Worm (Caenorhabditis elegans) whole organism, L4 larva: ENCODE data around the gene ampd-1.

Experiments used
- F10B5.3 ChIP-seq: sonication (generic microtip); optimal IDR thresholded peaks from 2 replicates; lab custom pipeline; 2016; ENCODE audit warnings: mild to moderate bottlenecking, missing genetic modification characterization, missing compliant biosample characterization
- F37D6.2 ChIP-seq: sonication (generic microtip); optimal IDR thresholded peaks from 2 replicates; lab custom pipeline; 2016; ENCODE audit warnings: mild to moderate bottlenecking, missing genetic modification characterization, missing compliant biosample characterization
- F44E2.7 ChIP-seq: fragments of 200-800 bp; sonication (Bioruptor generic); IDR thresholded peaks from 2 replicates; pipeline ENCODE4 v2.1.2; 2022; ENCODE audit warnings: missing genetic modification characterization, missing compliant biosample characterization
- F49E8.2 ChIP-seq: sonication (generic microtip); optimal IDR thresholded peaks from 2 replicates; lab custom pipeline; 2016; ENCODE audit warnings: missing compliant biosample characterization, mild to moderate bottlenecking, missing genetic modification characterization, borderline replicate concordance
- T20F7.1 ChIP-seq: fragments of 200-800 bp; sonication (Bioruptor generic); optimal IDR thresholded peaks from 2 replicates; lab custom pipeline; 2018; ENCODE audit warnings: mild to moderate bottlenecking, missing genetic modification characterization, missing compliant biosample characterization
- T26A8.4 ChIP-seq: fragments of 200-800 bp; sonication (Bioruptor generic); IDR thresholded peaks from 2 replicates; pipeline ENCODE4 v1.3.6; 2022; ENCODE audit warnings: missing genetic modification characterization, missing compliant biosample characterization
- Y105C5A.15 ChIP-seq: fragments of 200-800 bp; sonication (Bioruptor generic); IDR thresholded peaks from 2 replicates; pipeline ENCODE4 v1.3.6; 2022; ENCODE audit warnings: missing genetic modification characterization, missing compliant biosample characterization
- Y75B8A.6 ChIP-seq: fragments of 200-800 bp; sonication (Bioruptor generic); IDR thresholded peaks from 2 replicates; pipeline ENCODE4 v1.3.6; 2022; ENCODE audit warnings: missing genetic modification reagents, missing genetic modification characterization, missing compliant biosample characterization
- ZK337.2 ChIP-seq: fragments of 200-800 bp; sonication (Bioruptor generic); IDR thresholded peaks from 2 replicates; pipeline ENCODE4 v1.3.6; 2022; ENCODE audit warnings: missing genetic modification reagents, missing genetic modification characterization, missing compliant biosample characterization
- aha-1 ChIP-seq: fragments of 150-350 bp; peaks from one replicate; lab custom pipeline; 2014; ENCODE audit warnings: missing biosample characterization, missing genetic modification characterization
- arid-1 ChIP-seq: fragments of 200-800 bp; sonication (Bioruptor generic); conservative IDR thresholded peaks from 2 replicates; pipeline ENCODE4 v1.3.6; 2022; ENCODE audit warnings: missing genetic modification reagents, missing genetic modification characterization, missing compliant biosample characterization
- attf-4 ChIP-seq: sonication (generic microtip); optimal IDR thresholded peaks from 3 replicates; lab custom pipeline; 2017; ENCODE audit warnings: missing biosample characterization, missing genetic modification characterization
- ceh-44 ChIP-seq: fragments of 200-800 bp; sonication (Bioruptor generic); IDR thresholded peaks from 2 replicates; pipeline ENCODE4 v1.3.6; 2022; ENCODE audit warnings: missing genetic modification reagents, missing genetic modification characterization, missing compliant biosample characterization
- daf-19 ChIP-seq: fragments of 200-800 bp; sonication (Bioruptor generic); conservative IDR thresholded peaks from 2 replicates; pipeline ENCODE4 v1.3.6; 2022; ENCODE audit warnings: missing genetic modification characterization, missing compliant biosample characterization
- dmd-6 ChIP-seq: fragments of 200-800 bp; sonication (Bioruptor generic); IDR thresholded peaks from 2 replicates; pipeline ENCODE4 v1.3.6; 2022; ENCODE audit warnings: missing genetic modification reagents, missing genetic modification characterization, missing compliant biosample characterization
- dve-1 ChIP-seq: sonication (generic microtip); optimal IDR thresholded peaks from 2 replicates; lab custom pipeline; 2017; ENCODE audit warnings: antibody characterized with exemption, mild to moderate bottlenecking, missing genetic modification characterization, missing compliant biosample characterization; ENCODE audit not compliant: insufficient read depth
- egl-27 ChIP-seq: sonication (generic microtip); optimal IDR thresholded peaks from 3 replicates; lab custom pipeline; 2017; ENCODE audit warnings: missing biosample characterization, missing genetic modification reagents, missing genetic modification characterization
- egl-43 ChIP-seq: fragments of 200-800 bp; sonication (Bioruptor generic); IDR thresholded peaks from 2 replicates; pipeline ENCODE4 v1.3.6; 2022; ENCODE audit warnings: missing genetic modification reagents, missing genetic modification characterization, missing compliant biosample characterization
- fkh-10 ChIP-seq: fragments of 150-350 bp; optimal IDR thresholded peaks from 2 replicates; lab custom pipeline; 2014; ENCODE audit warnings: missing biosample characterization, missing genetic modification reagents, missing genetic modification characterization
- hif-1 ChIP-seq, 2 experiments: sonication (generic microtip); optimal IDR thresholded peaks; 2 replicates each; lab custom pipeline; 2016 to 2017; ENCODE audit warnings: missing compliant biosample characterization in 2 of 2, missing genetic modification characterization in 2 of 2, missing genetic modification reagents in 2 of 2, missing genotype in 2 of 2, mild to moderate bottlenecking in 1 of 2
- lin-1 ChIP-seq: fragments of 200-800 bp; sonication (Bioruptor generic); IDR thresholded peaks from 2 replicates; pipeline ENCODE4 v1.3.6; 2022; ENCODE audit warnings: missing genetic modification reagents, missing genetic modification characterization, missing compliant biosample characterization
- lsy-2 ChIP-seq, 2 experiments: fragments of 150-350 bp in 1 of 2; sonication (generic microtip) in 1 of 2; optimal IDR thresholded peaks; 2 replicates each; lab custom pipeline; 2014 to 2017; ENCODE audit warnings: missing biosample characterization in 2 of 2, missing genetic modification characterization in 2 of 2
- mdl-1 ChIP-seq, 2 experiments: fragments of 150-350 bp in 1 of 2; sonication (generic microtip) in 1 of 2; optimal IDR thresholded peaks; 2 replicates each; lab custom pipeline; 2014 to 2017; ENCODE audit warnings: missing biosample characterization in 2 of 2, missing genetic modification characterization in 2 of 2
- nhr-11 ChIP-seq: fragments of 150-350 bp; optimal IDR thresholded peaks from 2 replicates; lab custom pipeline; 2014; ENCODE audit warnings: missing biosample characterization, missing genetic modification characterization
- nhr-111 ChIP-seq: fragments of 200-800 bp; sonication (Bioruptor generic); optimal IDR thresholded peaks from 2 replicates; lab custom pipeline; 2018; ENCODE audit warnings: mild to moderate bottlenecking, missing genetic modification characterization, missing compliant biosample characterization
- nhr-41 ChIP-seq: fragments of 200-800 bp; sonication (Bioruptor generic); IDR thresholded peaks from 2 replicates; pipeline ENCODE4 v1.3.6; 2022; ENCODE audit warnings: missing genetic modification reagents, missing genetic modification characterization, missing compliant biosample characterization
- nhr-48 ChIP-seq: sonication (generic microtip); optimal IDR thresholded peaks from 2 replicates; lab custom pipeline; 2016; ENCODE audit warnings: mild to moderate bottlenecking, missing genetic modification characterization, missing compliant biosample characterization
- pha-4 ChIP-seq, 2 experiments: fragments of 150-350 bp in 1 of 2; fragments of 200-800 bp in 1 of 2; sonication (Bioruptor generic) in 1 of 2; IDR thresholded peaks in 1 of 2; optimal IDR thresholded peaks in 1 of 2; 2 replicates each; pipeline versions ENCODE4 v1.3.6 to Lab custom; 2014 to 2022; ENCODE audit warnings: missing genetic modification characterization in 2 of 2, missing genetic modification reagents in 2 of 2, missing biosample characterization in 1 of 2, missing compliant biosample characterization in 1 of 2
- rbr-2 ChIP-seq: sonication (generic microtip); optimal IDR thresholded peaks from 2 replicates; lab custom pipeline; 2016; ENCODE audit warnings: missing genotype, missing genetic modification characterization, missing compliant biosample characterization
- saeg-2 ChIP-seq: fragments of 200-800 bp; sonication (Bioruptor generic); IDR thresholded peaks from 2 replicates; pipeline ENCODE4 v1.3.6; 2022; ENCODE audit warnings: missing genetic modification reagents, missing genetic modification characterization, missing compliant biosample characterization
- sdz-12 ChIP-seq: fragments of 200-800 bp; sonication (Bioruptor generic); optimal IDR thresholded peaks from 2 replicates; lab custom pipeline; 2018; ENCODE audit warnings: mild to moderate bottlenecking, missing genetic modification characterization, missing compliant biosample characterization
- skn-1 ChIP-seq: fragments of 150-350 bp; optimal IDR thresholded peaks from 2 replicates; lab custom pipeline; 2014; ENCODE audit warnings: missing biosample characterization, missing genetic modification characterization
- snpc-1.2 ChIP-seq: fragments of 200-800 bp; sonication (Bioruptor generic); IDR thresholded peaks from 2 replicates; pipeline ENCODE4 v1.3.6; 2022; ENCODE audit warnings: missing genetic modification reagents, missing genetic modification characterization, missing compliant biosample characterization
- snpc-4 ChIP-seq: fragments of 150-350 bp; optimal IDR thresholded peaks from 2 replicates; lab custom pipeline; 2014; ENCODE audit warnings: missing biosample characterization, missing genetic modification characterization
- spr-3 ChIP-seq: fragments of 200-800 bp; sonication (Bioruptor generic); optimal IDR thresholded peaks from 2 replicates; lab custom pipeline; 2018; ENCODE audit warnings: mild to moderate bottlenecking, missing genetic modification characterization, missing compliant biosample characterization
- unc-62 ChIP-seq, 3 experiments: fragments of 150-350 bp in 1 of 3; sonication (generic microtip); optimal IDR thresholded peaks in 2 of 3; peaks in 1 of 3; 1 replicate in 1 of 3; 2 replicates in 2 of 3; lab custom pipeline; 2014 to 2017; ENCODE audit warnings: missing biosample characterization in 3 of 3, missing genetic modification characterization in 3 of 3, missing genetic modification reagents in 3 of 3, missing genotype in 1 of 3
- zag-1 ChIP-seq: fragments of 150-350 bp; optimal IDR thresholded peaks from 2 replicates; lab custom pipeline; 2014; ENCODE audit warnings: missing biosample characterization, missing genetic modification characterization
- zip-2 ChIP-seq: fragments of 150-350 bp; optimal IDR thresholded peaks from 2 replicates; lab custom pipeline; 2014; ENCODE audit warnings: missing biosample characterization, missing genetic modification characterization

ampd-1 gene

DNA sequence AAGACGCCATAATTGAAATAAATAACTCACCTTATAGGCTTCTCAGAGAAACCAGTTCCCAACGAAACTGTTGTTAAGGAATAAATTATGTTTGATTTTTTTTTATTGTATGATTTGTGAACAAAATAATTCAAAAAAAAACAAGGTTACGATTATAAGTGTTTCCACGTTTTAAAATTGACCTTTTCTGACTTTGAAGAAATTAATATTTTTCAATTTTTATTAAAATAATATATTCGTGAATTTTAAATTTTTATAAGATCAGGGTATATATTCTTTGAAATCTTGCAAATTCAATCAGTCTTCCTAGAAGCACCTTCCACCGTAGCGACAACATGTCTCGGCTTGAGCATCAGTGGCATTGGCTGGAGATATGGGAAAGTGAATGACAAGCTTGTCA lies 28.8 kb upstream of the ampd-1 start, which contains the start of gene C27D6.3:
Gene C27D6.3 (minus strand): TSS at position 101 of the 400 bp plus-strand sequence.
- TF ChIP-seq attf-4 (tag; lab: Kevin White, UChicago) (no peak), Y105C5A.15 (GFP tag; lab: Robert Waterston, UW) (no peak), zag-1 (tag; lab: Kevin White, UChicago) (no peak), snpc-4 (tag; lab: Kevin White, UChicago) (no peak), zip-2 (tag; lab: Kevin White, UChicago) (no peak), nhr-48 (tag; lab: Kevin White, UChicago) (no peak), rbr-2 (tag; lab: Kevin White, UChicago) (no peak), dve-1 (tag; lab: Kevin White, UChicago) (no peak), nhr-111 (GFP tag; lab: Kevin White, UChicago) (no peak), F10B5.3 (no peak), mdl-1 (tag; optimal IDR thresholded peaks at IDR 0.05; lab: Kevin White, UChicago) (no peak), nhr-11 (no peak), snpc-1.2 (GFP tag; lab: Robert Waterston, UW) (no peak), T20F7.1 (no peak), spr-3 (GFP tag; lab: Kevin White, UChicago) (no peak), F37D6.2 (no peak), pha-4 (GFP tag; IDR thresholded peaks at IDR 0.05; lab: Robert Waterston, UW) (no peak), pha-4 (tag; optimal IDR thresholded peaks at IDR 0.05; lab: Kevin White, UChicago) (no peak), F49E8.2 (tag; lab: Kevin White, UChicago) (no peak), ZK337.2 (no peak), F44E2.7 (GFP tag; lab: Robert Waterston, UW) (no peak)

DNA sequence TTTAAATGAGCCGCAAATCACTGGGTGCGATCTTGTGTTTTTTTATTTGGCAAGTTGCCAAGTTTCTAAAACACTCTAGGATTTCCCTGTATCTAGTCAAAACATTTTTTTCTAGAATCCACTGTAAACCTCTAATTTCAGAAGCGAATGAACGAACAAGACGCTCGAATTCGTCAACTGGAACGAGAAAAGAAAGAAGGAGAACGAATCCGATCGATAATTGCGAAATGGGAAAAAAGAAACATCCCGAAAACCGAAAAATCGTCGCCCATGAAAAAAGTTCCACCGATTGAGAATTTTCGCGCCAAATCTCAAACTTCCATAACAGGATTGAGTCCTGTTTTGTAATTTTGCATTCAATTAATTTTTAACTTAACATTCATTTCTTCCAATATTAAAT lies 26.2 kb upstream of the ampd-1 start:
- TF ChIP-seq fkh-10 (GFP tag; lab: Kevin White, UChicago), result no peak
- no peak for TF ChIP-seq egl-27 (tag; lab: Kevin White, UChicago)
- no peak for TF ChIP-seq skn-1 (tag; lab: Kevin White, UChicago)
- no peak for TF ChIP-seq zip-2 (tag; lab: Kevin White, UChicago)
- TF ChIP-seq nhr-111 (GFP tag; lab: Kevin White, UChicago), result no peak
- TF ChIP-seq hif-1 (tag; optimal IDR thresholded peaks at IDR 0.05; lab: Kevin White, UChicago), result no peak
- peak; percentile 93 for TF ChIP-seq aha-1 (tag; lab: Kevin White, UChicago)
- TF ChIP-seq egl-43, result no peak
- peak in 1 of 2 experiments; percentile 37 for TF ChIP-seq unc-62 (GFP tag; optimal IDR thresholded peaks at IDR 0.05 in 1 of 2; lab: Kevin White, UChicago)
- TF ChIP-seq unc-62 (tag; optimal IDR thresholded peaks at IDR 0.05; lab: Kevin White, UChicago), result no peak
- TF ChIP-seq lin-1 (GFP tag; lab: Robert Waterston, UW), result no peak
- TF ChIP-seq rbr-2 (tag; lab: Kevin White, UChicago), result no peak
- no peak for TF ChIP-seq nhr-41 (GFP tag; lab: Robert Waterston, UW)
- TF ChIP-seq, all 104 proteins: peak for 2

DNA sequence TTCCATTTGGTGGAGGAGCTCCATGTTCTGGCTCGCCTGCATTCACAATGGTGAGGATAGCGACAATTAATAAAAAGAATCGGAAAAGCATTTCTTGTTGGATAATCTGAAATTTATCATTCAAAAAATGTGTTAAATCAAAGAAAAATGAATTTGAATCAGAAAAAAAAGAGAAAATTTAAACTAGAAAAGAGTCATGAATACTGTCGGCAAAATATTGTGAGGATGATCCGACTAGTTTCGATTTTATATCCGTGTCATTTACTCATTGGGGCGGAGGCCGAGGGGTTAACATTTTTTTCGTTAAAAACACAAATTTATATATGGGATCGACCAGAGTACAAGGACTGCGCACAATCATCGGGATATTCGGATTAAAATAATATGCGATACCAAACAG lies 25.2 kb upstream of the ampd-1 start, which contains the start of gene C27D6.12:
Gene C27D6.12 (minus strand): TSS at position 101 of the 400 bp plus-strand sequence.
- no peak for TF ChIP-seq ceh-44 (GFP tag; lab: Robert Waterston, UW)
- no peak for TF ChIP-seq egl-27 (tag; lab: Kevin White, UChicago)
- no peak for TF ChIP-seq daf-19
- peak in 1 of 2 experiments; percentile 44 for TF ChIP-seq unc-62 (GFP tag; optimal IDR thresholded peaks at IDR 0.05 in 1 of 2; lab: Kevin White, UChicago)
- no peak for TF ChIP-seq unc-62 (tag; optimal IDR thresholded peaks at IDR 0.05; lab: Kevin White, UChicago)
- TF ChIP-seq aha-1 (tag; lab: Kevin White, UChicago), result peak; percentile 17

DNA sequence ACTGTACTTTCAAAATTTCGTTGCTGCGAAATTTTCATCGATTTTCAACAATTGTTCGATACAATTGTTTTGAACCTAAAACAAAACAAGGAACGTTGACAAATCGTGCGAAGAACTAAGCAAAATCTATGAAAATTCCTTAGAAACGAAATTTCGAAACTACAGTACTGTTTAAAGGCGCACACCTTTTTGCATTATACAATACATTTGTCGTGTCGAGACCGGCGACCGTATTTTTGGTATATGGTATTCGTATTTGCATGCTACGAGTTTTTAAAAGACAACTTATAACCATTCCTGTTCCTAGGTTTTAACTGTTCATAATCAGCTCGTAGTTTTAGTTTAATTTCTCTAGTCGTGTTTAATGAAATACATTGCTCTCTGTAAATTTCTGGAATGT lies 24.5 kb upstream of the ampd-1 start:
- TF ChIP-seq ceh-44 (GFP tag; lab: Robert Waterston, UW) (no peak), Y75B8A.6 (GFP tag; lab: Robert Waterston, UW) (0 out of 2 replicates have a peak, but pooled peaks have one; percentile 12), arid-1 (no peak), dmd-6 (no peak), lsy-2 (tag; optimal IDR thresholded peaks at IDR 0.05; lab: Kevin White, UChicago) (peak in 1 of 2 experiments; percentile 11), T26A8.4 (GFP tag; lab: Robert Waterston, UW) (peak; percentile 56), saeg-2 (GFP tag; lab: Robert Waterston, UW) (0 out of 2 replicates have a peak, but pooled peaks have one; percentile 21), sdz-12 (peak; percentile 40)
- TF ChIP-seq, all 104 proteins: peak for 5
